Worm (Caenorhabditis elegans): ENCODE measurements around the gene F09G2.2.

Gene F09G2.2

ce11 chrV:7196037-7196436 lies 679 bp upstream of the F09G2.2 start, which contains the start of gene attf-2:
TSS of gene attf-2 (minus strand) at chrV:7196137.
- no peak for TF ChIP-seq unc-62 (GFP tag; optimal IDR thresholded peaks at IDR 0.05)

ce11 chrV:7197036-7197435 lies 320 bp downstream of the F09G2.2 start:
- TF ChIP-seq unc-62 (GFP tag; optimal IDR thresholded peaks at IDR 0.05): no peak

ce11 chrV:7198403-7198802 lies 1.7 kb downstream of the F09G2.2 start:
- no peak for TF ChIP-seq unc-62 (GFP tag; optimal IDR thresholded peaks at IDR 0.05)

ce11 chrV:7199077-7199476 lies 2.4 kb downstream of the F09G2.2 start:
- TF ChIP-seq unc-62 (GFP tag; optimal IDR thresholded peaks at IDR 0.05): no peak

- no peak for TF ChIP-seq unc-62 (GFP tag; optimal IDR thresholded peaks at IDR 0.05)
Measured at ce11 chrV:7199932-7200331, 3.2 kb downstream of the F09G2.2 start, which contains the start of gene F09G2.1. TSS of gene F09G2.1 (plus strand) at chrV:7200232.

- no peak for TF ChIP-seq unc-62 (GFP tag; optimal IDR thresholded peaks at IDR 0.05)
Measured at ce11 chrV:7201353-7201752, 4.6 kb downstream of the F09G2.2 start.

ce11 chrV:7209001-7209400 lies 12.3 kb downstream of the F09G2.2 start:
- no peak for TF ChIP-seq unc-62 (GFP tag; optimal IDR thresholded peaks at IDR 0.05)

- TF ChIP-seq unc-62 (GFP tag; optimal IDR thresholded peaks at IDR 0.05): no peak
Measured at ce11 chrV:7214802-7215201, 18.1 kb downstream of the F09G2.2 start, which contains the start of gene soap-1. TSS of gene soap-1 (minus strand) at chrV:7214902.

- TF ChIP-seq unc-62 (GFP tag; optimal IDR thresholded peaks at IDR 0.05): no peak
Measured at ce11 chrV:7216016-7216415, 19.3 kb downstream of the F09G2.2 start.

- TF ChIP-seq unc-62 (GFP tag; optimal IDR thresholded peaks at IDR 0.05): no peak
Measured at ce11 chrV:7218988-7219387, 22.3 kb downstream of the F09G2.2 start, which contains the start of gene C13F10.5. TSS of gene C13F10.5 (minus strand) at chrV:7219088.

- no peak for TF ChIP-seq unc-62 (GFP tag; optimal IDR thresholded peaks at IDR 0.05)
Measured at ce11 chrV:7220973-7221519, 24.3 kb downstream of the F09G2.2 start, which contains the start of the genes C13F10.8, C13F10.6 and kxd-1. TSS of gene C13F10.8 (minus strand) at chrV:7221023. TSS of gene C13F10.6 (minus strand) at chrV:7221039. TSS of gene kxd-1 (plus strand) at chrV:7221469.

ce11 chrV:7223152-7223551 lies 26.4 kb downstream of the F09G2.2 start, which contains the start of gene C13F10.7:
TSS of gene C13F10.7 (minus strand) at chrV:7223252.
- no peak for TF ChIP-seq unc-62 (GFP tag; optimal IDR thresholded peaks at IDR 0.05)

- TF ChIP-seq unc-62 (GFP tag; optimal IDR thresholded peaks at IDR 0.05): no peak
Measured at ce11 chrV:7223941-7224340, 27.2 kb downstream of the F09G2.2 start, which contains the start of gene C13F10.1. TSS of gene C13F10.1 (plus strand) at chrV:7224078.

ce11 chrV:7224353-7224752 lies 27.6 kb downstream of the F09G2.2 start:
- TF ChIP-seq unc-62 (GFP tag; optimal IDR thresholded peaks at IDR 0.05): no peak

- no peak for TF ChIP-seq unc-62 (GFP tag; optimal IDR thresholded peaks at IDR 0.05)
Measured at ce11 chrV:7224947-7225346, 28.2 kb downstream of the F09G2.2 start, which contains the start of gene fkb-3. TSS of gene fkb-3 (plus strand) at chrV:7225223.

ce11 chrV:7225894-7226293 lies 29.2 kb downstream of the F09G2.2 start:
- no peak for TF ChIP-seq unc-62 (GFP tag; optimal IDR thresholded peaks at IDR 0.05)

- TF ChIP-seq unc-62 (GFP tag; optimal IDR thresholded peaks at IDR 0.05): no peak
Measured at ce11 chrV:7230847-7231246, 34.1 kb downstream of the F09G2.2 start, which contains the start of the genes gei-6 and krr-1. TSS of gene gei-6 (minus strand) at chrV:7230848. TSS of gene krr-1 (plus strand) at chrV:7231190.

All from whole organism, dauer.